Worm (Caenorhabditis elegans): ENCODE results near the gene F15A8.1.

DNA sequence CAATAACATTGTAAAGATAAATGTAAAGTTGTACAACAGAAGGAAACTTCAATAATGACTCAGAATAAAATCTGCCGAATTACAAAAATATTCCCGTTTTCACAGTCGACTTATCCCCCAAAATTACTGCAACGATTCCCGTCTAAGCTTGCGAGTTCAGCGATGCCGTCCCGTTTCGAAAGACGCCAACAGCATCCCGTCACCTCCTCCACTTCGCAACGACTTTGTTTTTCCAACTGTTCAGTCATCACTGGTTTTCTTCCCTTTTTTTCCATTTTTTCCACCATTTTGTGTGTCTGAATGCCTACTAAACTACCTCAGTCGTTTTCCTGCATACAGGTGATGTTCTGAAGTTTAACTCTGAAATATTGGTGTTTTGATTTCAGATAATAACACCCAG, at the start of gene F15A8.1:
- TF ChIP-seq ztf-23 (GFP tag; IDR thresholded peaks at IDR 0.05): no peak
- no peak for TF ChIP-seq ref-1 (GFP tag; conservative IDR thresholded peaks at IDR 0.05)
- TF ChIP-seq ztf-29 (GFP tag; IDR thresholded peaks at IDR 0.05): no peak
- TF ChIP-seq med-1 (GFP tag; optimal IDR thresholded peaks at IDR 0.05; ENCODE audit: insufficient read depth): no peak
- no peak for TF ChIP-seq T22C8.4 (GFP tag; IDR thresholded peaks at IDR 0.05)

Measured in whole organism, midembryonic.